Worm (Caenorhabditis elegans) whole organism, L2 larva: Measurements from ENCODE around the gene nep-22.

Source experiments
- C34F6.9 ChIP-seq: fragments of 150-350 bp; optimal IDR thresholded peaks from 2 replicates; lab custom pipeline; 2014; ENCODE audit warnings: missing biosample characterization, missing genetic modification characterization
- F13H6.1 ChIP-seq: sonication (generic microtip); optimal IDR thresholded peaks from 2 replicates; lab custom pipeline; 2016; ENCODE audit warnings: missing genetic modification characterization, missing compliant biosample characterization
- ZK546.5 ChIP-seq: sonication (generic microtip); optimal IDR thresholded peaks from 2 replicates; lab custom pipeline; 2017; ENCODE audit warnings: missing biosample characterization, missing genetic modification characterization
- alr-1 ChIP-seq: fragments of 150-350 bp; optimal IDR thresholded peaks from 2 replicates; lab custom pipeline; 2014; ENCODE audit warnings: missing biosample characterization, missing genetic modification characterization
- aly-2 ChIP-seq: fragments of 150-350 bp; optimal IDR thresholded peaks from 2 replicates; lab custom pipeline; 2014; ENCODE audit warnings: missing biosample characterization, missing genetic modification characterization
- ama-1 ChIP-seq: fragments of 150-350 bp; optimal IDR thresholded peaks from 2 replicates; lab custom pipeline; 2018; ENCODE audit warnings: inconsistent platforms
- dmd-4 ChIP-seq: sonication (generic microtip); optimal IDR thresholded peaks from 2 replicates; lab custom pipeline; 2017; ENCODE audit warnings: missing biosample characterization, missing genetic modification characterization
- elt-1 ChIP-seq: fragments of 150-350 bp; optimal IDR thresholded peaks from 2 replicates; lab custom pipeline; 2014; ENCODE audit warnings: missing biosample characterization, missing genetic modification characterization
- gmeb-1 ChIP-seq: fragments of 150-350 bp; optimal IDR thresholded peaks from 2 replicates; lab custom pipeline; 2014; ENCODE audit warnings: missing biosample characterization, missing genetic modification characterization
- lin-11 ChIP-seq: fragments of 150-350 bp; sonication (generic microtip); optimal IDR thresholded peaks from 2 replicates; lab custom pipeline; 2014; ENCODE audit warnings: missing biosample characterization, missing genetic modification characterization, inconsistent platforms, mixed read lengths
- lin-13 ChIP-seq: fragments of 150-350 bp; optimal IDR thresholded peaks from 2 replicates; lab custom pipeline; 2014; ENCODE audit warnings: missing biosample characterization, missing genetic modification reagents, missing genetic modification characterization
- lin-39 ChIP-seq: fragments of 150-350 bp; optimal IDR thresholded peaks from 2 replicates; lab custom pipeline; 2014; ENCODE audit warnings: missing biosample characterization, missing genetic modification reagents, missing genetic modification characterization
- lsy-2 ChIP-seq, 2 experiments: fragments of 150-350 bp in 1 of 2; sonication (generic microtip) in 1 of 2; optimal IDR thresholded peaks; 2 replicates each; lab custom pipeline; 2014 to 2017; ENCODE audit warnings: missing biosample characterization in 2 of 2, missing genetic modification characterization in 2 of 2
- mbf-1 ChIP-seq: sonication (generic microtip); optimal IDR thresholded peaks from 2 replicates; lab custom pipeline; 2017; ENCODE audit warnings: missing biosample characterization, missing genetic modification characterization
- mdl-1 ChIP-seq, 2 experiments: fragments of 150-350 bp in 1 of 2; sonication (generic microtip) in 1 of 2; optimal IDR thresholded peaks; 2 replicates each; lab custom pipeline; 2017; ENCODE audit warnings: missing biosample characterization in 2 of 2, missing genetic modification characterization in 2 of 2
- nhr-11 ChIP-seq: fragments of 150-350 bp; optimal IDR thresholded peaks from 2 replicates; lab custom pipeline; 2014; ENCODE audit warnings: missing biosample characterization, missing genetic modification characterization
- nhr-12 ChIP-seq: fragments of 150-350 bp; optimal IDR thresholded peaks from 2 replicates; lab custom pipeline; 2014; ENCODE audit warnings: missing biosample characterization, missing genetic modification characterization
- nhr-129 ChIP-seq: fragments of 150-350 bp; optimal IDR thresholded peaks from 2 replicates; lab custom pipeline; 2014; ENCODE audit warnings: missing biosample characterization, missing genetic modification characterization
- nhr-21 ChIP-seq: fragments of 150-350 bp; optimal IDR thresholded peaks from 2 replicates; lab custom pipeline; 2014; ENCODE audit warnings: missing biosample characterization, missing genetic modification characterization
- nhr-23 ChIP-seq: fragments of 150-350 bp; optimal IDR thresholded peaks from 2 replicates; lab custom pipeline; 2014; ENCODE audit warnings: missing biosample characterization, missing genetic modification reagents, missing genetic modification characterization
- nhr-25 ChIP-seq: fragments of 150-350 bp; sonication (generic microtip); optimal IDR thresholded peaks from 3 replicates; lab custom pipeline; 2014; ENCODE audit warnings: missing biosample characterization, missing genetic modification characterization
- nhr-6 ChIP-seq: fragments of 150-350 bp; optimal IDR thresholded peaks from 2 replicates; lab custom pipeline; 2014; ENCODE audit warnings: missing biosample characterization, missing genetic modification characterization
- sem-4 ChIP-seq: fragments of 150-350 bp; optimal IDR thresholded peaks from 2 replicates; lab custom pipeline; 2014; ENCODE audit warnings: missing biosample characterization, missing genetic modification reagents, missing genetic modification characterization
- snpc-4 ChIP-seq: fragments of 150-350 bp; optimal IDR thresholded peaks from 2 replicates; lab custom pipeline; 2014; ENCODE audit warnings: missing biosample characterization, missing genetic modification characterization
- unc-39 ChIP-seq: fragments of 150-350 bp; optimal IDR thresholded peaks from 2 replicates; lab custom pipeline; 2014; ENCODE audit warnings: missing biosample characterization, missing genetic modification characterization
- unc-55 ChIP-seq: fragments of 150-350 bp; sonication (generic microtip); optimal IDR thresholded peaks from 3 replicates; lab custom pipeline; 2014; ENCODE audit warnings: missing biosample characterization, missing genetic modification reagents, missing genetic modification characterization
- unc-62 ChIP-seq: fragments of 150-350 bp; optimal IDR thresholded peaks from 2 replicates; lab custom pipeline; 2014; ENCODE audit warnings: missing biosample characterization, missing genetic modification reagents, missing genetic modification characterization
- zag-1 ChIP-seq: fragments of 150-350 bp; optimal IDR thresholded peaks from 2 replicates; lab custom pipeline; 2014; ENCODE audit warnings: missing biosample characterization, missing genetic modification characterization
- ztf-1 ChIP-seq: fragments of 200-800 bp; sonication (Bioruptor generic); conservative IDR thresholded peaks from 2 replicates; pipeline ENCODE4 v1.3.6; 2022; ENCODE audit warnings: missing genetic modification characterization, missing compliant biosample characterization
- ztf-4 ChIP-seq: fragments of 150-350 bp; optimal IDR thresholded peaks from 2 replicates; lab custom pipeline; 2014; ENCODE audit warnings: missing biosample characterization, missing genetic modification characterization

The nep-22 gene

DNA sequence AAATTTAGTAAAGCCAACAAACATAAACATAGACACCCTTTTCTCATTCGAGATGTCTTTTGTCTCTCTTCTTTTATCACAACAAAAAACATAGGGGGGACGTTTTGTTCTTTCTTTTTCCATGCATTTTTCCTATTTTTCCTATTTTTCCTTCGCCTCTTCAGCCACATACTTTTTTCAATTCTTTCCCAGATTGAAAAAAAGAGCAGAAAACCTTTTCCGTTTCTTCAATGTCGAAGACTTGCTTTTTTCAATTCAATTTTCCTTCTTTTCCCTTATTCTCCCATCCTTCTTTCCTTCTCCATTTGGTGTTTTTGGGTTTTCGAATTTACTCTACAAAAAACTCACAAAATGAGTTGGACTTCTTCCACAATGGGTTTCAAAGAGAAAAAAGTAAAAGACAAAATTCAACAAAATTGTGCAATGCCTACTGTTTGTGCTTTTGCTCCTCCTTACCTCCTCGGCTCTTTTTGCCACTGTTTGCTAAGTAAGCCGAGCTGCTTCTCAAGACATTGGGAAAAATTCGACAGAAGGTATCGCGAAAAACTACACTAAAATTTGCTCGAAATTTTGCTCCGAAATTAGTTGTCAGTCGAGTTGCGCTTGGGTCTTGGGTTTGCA, 37.7 kb upstream of the nep-22 start:
- TF ChIP-seq nhr-129 (tag; lab: Kevin White, UChicago) (peak; percentile 12), C34F6.9 (tag; lab: Kevin White, UChicago) (no peak), unc-55 (GFP tag; lab: Kevin White, UChicago) (peak; percentile 44)

DNA sequence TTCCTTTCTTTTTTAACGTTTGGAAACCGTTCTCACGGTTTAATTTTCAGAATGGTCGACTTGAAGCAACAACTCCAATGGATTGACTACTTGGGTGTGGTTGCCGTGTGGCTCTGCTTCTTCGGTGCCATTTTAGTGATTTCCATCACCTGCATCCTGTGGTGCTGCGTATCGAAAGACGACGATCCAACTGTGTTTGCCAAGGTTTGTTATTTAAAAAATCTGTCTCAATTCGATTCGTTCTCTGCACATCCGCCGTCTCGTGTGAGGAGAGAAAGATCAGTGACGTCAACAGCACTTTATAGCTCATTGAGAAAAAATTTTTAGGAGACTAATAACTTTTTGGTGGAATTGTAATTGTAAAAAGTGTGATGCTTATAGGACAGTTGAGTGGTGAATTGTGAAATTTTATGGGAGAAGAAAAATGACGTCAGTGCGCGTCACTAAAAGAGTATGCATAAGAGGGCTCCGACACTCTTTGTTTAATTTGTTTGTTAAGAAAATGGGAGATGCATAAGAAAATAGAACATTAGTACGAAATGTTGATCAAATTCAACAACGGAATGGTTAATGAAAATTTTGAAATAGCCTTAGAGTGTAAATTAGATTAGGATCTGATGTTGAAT, 36.8 kb upstream of the nep-22 start, which contains the start of gene C24A3.2:
Gene C24A3.2, plus strand, starts transcription at position 51 of the 626 bp plus-strand sequence.
- peak in 1 of 2 experiments; percentile 23 for TF ChIP-seq lsy-2 (tag; optimal IDR thresholded peaks at IDR 0.05; lab: Kevin White, UChicago)
- no peak for TF ChIP-seq mdl-1 (tag; optimal IDR thresholded peaks at IDR 0.05; lab: Kevin White, UChicago)
- no peak for TF ChIP-seq gmeb-1 (tag; lab: Kevin White, UChicago)
- peak; percentile 41 for TF ChIP-seq zag-1 (tag; lab: Kevin White, UChicago)
- peak; percentile 50 for TF ChIP-seq unc-55 (GFP tag; lab: Kevin White, UChicago)
- peak; percentile 11 for TF ChIP-seq nhr-129 (tag; lab: Kevin White, UChicago)
- no peak for TF ChIP-seq nhr-25 (tag; lab: Kevin White, UChicago)

DNA sequence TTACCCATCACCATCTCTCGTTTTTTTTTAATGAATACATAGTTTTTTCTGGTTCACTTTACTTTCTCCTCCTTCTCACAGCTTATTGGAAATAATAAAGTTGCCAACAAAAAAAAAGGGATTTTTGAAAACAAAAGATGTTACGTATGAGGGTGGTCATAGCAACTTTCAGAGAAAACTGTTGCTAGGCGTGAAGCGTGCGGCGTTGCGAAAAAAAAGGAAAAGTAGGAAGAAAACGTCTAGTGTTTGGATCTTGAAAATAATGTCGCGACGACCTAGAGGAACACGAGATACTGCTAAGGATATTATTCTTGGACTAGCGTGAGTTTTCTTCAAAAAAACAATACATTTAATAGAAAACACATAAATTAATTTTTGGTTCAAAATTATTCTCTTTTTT, 35.5 kb upstream of the nep-22 start, which contains the start of gene C24A3.1:
Gene C24A3.1, plus strand, starts transcription at position 263 of the 400 bp plus-strand sequence.
- TF ChIP-seq F13H6.1 = no peak
- TF ChIP-seq unc-62 (GFP tag; lab: Kevin White, UChicago) = no peak
- TF ChIP-seq ZK546.5 (tag; lab: Kevin White, UChicago) = no peak
- TF ChIP-seq nhr-11 (tag; lab: Kevin White, UChicago) = no peak
- no peak for TF ChIP-seq unc-39 (tag; lab: Kevin White, UChicago)
- TF ChIP-seq elt-1 (tag; lab: Kevin White, UChicago) = no peak
- no peak for TF ChIP-seq lin-13 (GFP tag; lab: Kevin White, UChicago)
- no peak for TF ChIP-seq zag-1 (tag; lab: Kevin White, UChicago)
- TF ChIP-seq dmd-4 (tag; lab: Kevin White, UChicago) = no peak
- no peak for TF ChIP-seq C34F6.9 (tag; lab: Kevin White, UChicago)

DNA sequence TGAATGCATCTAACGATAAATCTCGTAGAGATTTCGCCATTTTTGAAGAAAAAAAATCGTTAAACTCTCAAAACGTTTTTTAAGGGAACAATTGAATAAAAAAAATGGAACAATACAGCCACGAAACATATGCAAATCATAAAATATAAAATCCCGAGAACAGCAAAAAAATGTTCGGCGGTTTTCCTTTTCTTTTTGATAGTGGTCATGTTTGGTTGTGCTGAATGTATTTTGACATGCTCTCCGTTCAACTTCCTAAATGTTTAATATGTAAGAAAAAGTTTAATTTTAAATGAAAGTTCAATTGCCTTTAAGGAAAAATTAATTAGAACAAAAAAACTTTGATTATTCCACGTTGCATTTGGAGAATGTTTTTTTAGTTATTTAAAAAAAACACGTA, 23.9 kb upstream of the nep-22 start, which contains the start of gene C24A3.9:
Gene C24A3.9, minus strand, starts transcription at position 101 of the 400 bp plus-strand sequence.
- TF ChIP-seq C34F6.9 (tag; lab: Kevin White, UChicago) (no peak), alr-1 (no peak)
- TF ChIP-seq, all 48 proteins: peak for 0

DNA sequence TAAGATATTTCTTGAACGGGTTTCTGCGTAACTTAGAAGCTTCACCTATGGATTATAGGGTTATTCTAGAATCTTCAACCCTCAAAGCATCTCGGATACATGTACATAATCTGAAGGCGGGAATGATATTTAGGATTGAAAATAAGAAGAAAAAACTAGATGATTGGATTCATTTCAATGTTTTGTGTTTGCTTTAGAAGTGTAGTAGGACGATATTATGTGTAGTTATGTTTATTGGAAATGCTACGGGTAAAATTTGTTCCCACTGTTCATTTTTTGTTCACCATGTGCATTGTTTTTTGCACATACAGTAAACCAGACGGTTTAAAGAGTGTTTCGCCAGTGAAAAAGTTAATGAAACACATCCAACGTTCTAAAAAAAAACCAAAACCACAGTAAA, 22.9 kb upstream of the nep-22 start:
- TF ChIP-seq snpc-4 (tag; lab: Kevin White, UChicago) = no peak
- no peak for TF ChIP-seq lin-39
- no peak for TF ChIP-seq nhr-23
- no peak for TF ChIP-seq nhr-6
- no peak for TF ChIP-seq ztf-4 (tag; lab: Kevin White, UChicago)
- no peak for TF ChIP-seq nhr-21
- no peak for TF ChIP-seq aly-2

DNA sequence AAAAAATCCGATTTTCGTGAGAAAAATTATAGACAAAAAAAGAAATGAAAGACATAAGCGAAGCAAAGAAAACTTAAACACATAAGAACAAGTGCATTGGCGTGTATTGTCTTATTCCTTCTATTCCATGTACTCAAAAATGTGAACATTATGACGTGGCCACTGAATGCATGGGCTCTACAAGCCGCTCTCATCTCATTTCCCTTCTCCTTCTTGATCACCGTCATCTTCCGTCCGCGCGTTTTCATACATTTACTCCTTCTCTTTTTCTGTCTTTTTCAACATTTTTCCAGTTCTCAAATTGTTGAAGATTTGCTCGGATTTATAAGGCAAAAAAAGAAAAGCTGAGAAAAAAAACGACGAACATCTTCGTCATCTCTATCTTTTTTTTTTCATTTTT, 19.9 kb upstream of the nep-22 start:
- TF ChIP-seq dmd-4 (tag; lab: Kevin White, UChicago) = no peak
- TF ChIP-seq unc-55 (GFP tag; lab: Kevin White, UChicago) = no peak
- no peak for TF ChIP-seq sem-4 (tag; lab: Kevin White, UChicago)
- no peak for TF ChIP-seq ztf-1 (GFP tag; lab: Robert Waterston, UW)
- no peak for TF ChIP-seq nhr-11 (tag; lab: Kevin White, UChicago)
- TF ChIP-seq nhr-12 (tag; lab: Kevin White, UChicago) = no peak
- no peak for TF ChIP-seq lin-13 (GFP tag; lab: Kevin White, UChicago)
- no peak for TF ChIP-seq nhr-6
- TF ChIP-seq lin-11 (tag; lab: Kevin White, UChicago) = no peak
- TF ChIP-seq snpc-4 (tag; lab: Kevin White, UChicago) = no peak
- no peak for TF ChIP-seq ama-1 (lab: Kevin White, UChicago)
- TF ChIP-seq mdl-1 (tag; optimal IDR thresholded peaks at IDR 0.05; lab: Kevin White, UChicago) = no peak
- no peak for TF ChIP-seq mbf-1 (tag; lab: Kevin White, UChicago)
- TF ChIP-seq ZK546.5 (tag; lab: Kevin White, UChicago) = no peak
- no peak for TF ChIP-seq C34F6.9 (tag; lab: Kevin White, UChicago)
- TF ChIP-seq unc-62 (GFP tag; lab: Kevin White, UChicago) = no peak
- TF ChIP-seq lsy-2 (tag; optimal IDR thresholded peaks at IDR 0.05; lab: Kevin White, UChicago) = no peak
- TF ChIP-seq alr-1 = no peak
